Worm (Caenorhabditis elegans) whole organism, midembryonic: Measurements from ENCODE around the gene cpna-2.

ENCODE experiments used
- T22C8.4 ChIP-seq: fragments of 200-800 bp; sonication (Bioruptor generic); IDR thresholded peaks from 2 replicates; pipeline ENCODE4 v1.3.6; 2022; ENCODE audit warnings: missing genetic modification characterization, missing compliant biosample characterization
- cog-1 ChIP-seq: sonication (generic microtip); optimal IDR thresholded peaks from 2 replicates; lab custom pipeline; 2016; ENCODE audit warnings: missing genetic modification characterization, missing compliant biosample characterization
- flt-1 ChIP-seq: fragments of 200-800 bp; sonication (Bioruptor generic); IDR thresholded peaks from 2 replicates; pipeline ENCODE4 v1.3.6; 2022; ENCODE audit warnings: missing genetic modification characterization, missing compliant biosample characterization
- klf-2 ChIP-seq: fragments of 200-800 bp; sonication (Bioruptor generic); conservative IDR thresholded peaks from 2 replicates; pipeline ENCODE4 v1.3.6; 2022; ENCODE audit warnings: missing genetic modification reagents, missing genetic modification characterization, missing compliant biosample characterization
- med-1 ChIP-seq: sonication (generic microtip); optimal IDR thresholded peaks from 2 replicates; lab custom pipeline; 2017; ENCODE audit warnings: missing genetic modification characterization, mild to moderate bottlenecking, missing compliant biosample characterization, antibody characterized with exemption, missing genetic modification reagents; ENCODE audit not compliant: insufficient read depth
- ref-1 ChIP-seq: fragments of 200-800 bp; sonication (Bioruptor generic); conservative IDR thresholded peaks from 2 replicates; pipeline ENCODE4 v1.3.6; 2022; ENCODE audit warnings: missing genetic modification reagents, missing genetic modification characterization, missing compliant biosample characterization
- tab-1 ChIP-seq: fragments of 200-800 bp; sonication (Bioruptor generic); IDR thresholded peaks from 2 replicates; pipeline ENCODE4 v1.3.6; 2022; ENCODE audit warnings: missing genetic modification characterization, missing compliant biosample characterization
- ztf-23 ChIP-seq: fragments of 200-800 bp; sonication (Bioruptor generic); IDR thresholded peaks from 2 replicates; pipeline ENCODE4 v1.3.6; 2022; ENCODE audit warnings: missing genetic modification reagents, missing genetic modification characterization, missing compliant biosample characterization
- ztf-29 ChIP-seq: fragments of 200-800 bp; sonication (Bioruptor generic); IDR thresholded peaks from 2 replicates; pipeline ENCODE4 v1.3.6; 2022; ENCODE audit warnings: missing genetic modification reagents, missing genetic modification characterization, missing compliant biosample characterization

cpna-2 gene

DNA sequence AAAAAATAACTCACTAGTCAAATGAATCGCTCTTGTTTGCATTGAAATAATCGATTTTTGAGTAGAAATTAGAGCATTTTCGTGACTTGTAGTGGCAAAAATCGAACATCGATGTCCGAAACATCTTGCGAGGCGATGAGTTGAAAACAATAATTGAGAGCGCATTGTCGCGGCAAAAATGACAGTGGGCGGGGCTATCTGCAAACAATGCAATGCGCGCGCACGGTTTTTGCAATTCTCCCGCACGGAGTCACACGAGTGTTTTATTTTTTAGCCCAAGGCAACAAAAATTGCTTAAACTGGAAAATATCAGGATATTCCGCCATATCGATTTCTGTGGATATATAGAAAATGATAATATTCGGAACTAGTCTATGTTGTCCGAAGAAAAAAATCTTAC lies 16.2 kb upstream of the cpna-2 start, which contains the start of gene B0495.9:
Gene B0495.9, minus strand, starts transcription at position 171 of the 400 bp plus-strand sequence.
- peak; percentile 97 for TF ChIP-seq med-1 (GFP tag; lab: Kevin White, UChicago)
- peak; percentile 58; the same call in 1 of the 2 replicates for TF ChIP-seq ref-1
- peak; percentile 76 for TF ChIP-seq cog-1 (tag; lab: Kevin White, UChicago)
- TF ChIP-seq ztf-23 (GFP tag; lab: Robert Waterston, UW) = peak; percentile 93
- TF ChIP-seq klf-2 = peak; percentile 88
- peak; percentile 91 for TF ChIP-seq tab-1
- TF ChIP-seq T22C8.4 (GFP tag; lab: Robert Waterston, UW) = peak; percentile 77
- TF ChIP-seq ztf-29 (GFP tag; lab: Robert Waterston, UW) = peak; percentile 79
- peak; percentile 95 for TF ChIP-seq flt-1 (GFP tag; lab: Robert Waterston, UW)

DNA sequence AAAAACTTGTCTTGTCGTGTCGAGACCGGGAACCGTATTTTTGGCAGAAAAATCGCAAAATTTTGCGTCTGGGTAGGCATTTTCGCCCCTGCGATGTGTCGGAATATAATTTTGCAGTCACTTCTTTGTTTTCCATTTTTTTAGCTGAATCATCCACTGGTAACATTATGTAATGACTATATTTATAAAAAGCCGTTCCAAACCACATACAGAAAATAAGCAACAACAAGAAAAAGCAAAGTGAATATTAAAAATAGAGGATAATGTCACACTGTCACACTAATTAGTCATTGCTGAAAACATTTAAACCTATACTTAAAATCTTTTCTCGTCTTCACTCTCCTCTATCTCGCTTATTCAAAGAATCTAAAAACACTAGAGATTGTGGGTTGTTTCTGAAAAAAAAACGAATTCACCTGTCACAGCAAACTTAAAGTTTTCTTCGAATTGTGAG lies 15.4 kb upstream of the cpna-2 start, which contains the start of gene sre-1:
Gene sre-1, plus strand, starts transcription at position 404 of the 454 bp plus-strand sequence.
- TF ChIP-seq cog-1 (tag; lab: Kevin White, UChicago) (no peak), klf-2 (no peak), ztf-23 (GFP tag; lab: Robert Waterston, UW) (no peak), tab-1 (no peak), flt-1 (GFP tag; lab: Robert Waterston, UW) (no peak), T22C8.4 (GFP tag; lab: Robert Waterston, UW) (no peak), med-1 (GFP tag; lab: Kevin White, UChicago) (no peak), ztf-29 (GFP tag; lab: Robert Waterston, UW) (no peak), ref-1 (no peak)

DNA sequence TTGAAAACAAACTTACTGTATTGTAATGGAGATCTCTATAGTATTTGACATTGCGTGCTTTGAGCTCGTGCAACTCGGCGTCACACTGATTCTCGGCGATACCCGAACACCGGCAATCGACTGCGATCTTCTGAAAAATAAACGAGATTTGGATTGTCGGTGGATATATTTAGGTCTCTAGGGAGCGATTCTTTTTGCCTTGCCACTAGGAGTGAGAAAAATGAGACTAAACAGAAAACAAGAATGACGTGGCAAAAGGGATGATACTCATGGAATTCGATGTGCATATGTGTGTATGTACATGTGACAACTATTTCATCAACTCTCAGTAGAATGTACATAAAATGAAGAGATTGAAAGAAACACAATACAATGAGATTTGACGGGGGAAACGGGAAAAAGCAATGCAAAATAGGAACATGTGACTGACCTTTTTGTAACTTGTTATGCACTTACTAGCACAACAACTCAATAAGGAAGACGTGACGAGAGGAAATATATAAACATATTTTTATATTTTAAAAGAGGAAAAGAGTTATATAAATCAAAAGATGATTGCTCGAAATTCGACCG lies 10.0 kb upstream of the cpna-2 start:
- TF ChIP-seq cog-1 (tag; lab: Kevin White, UChicago) = no peak

DNA sequence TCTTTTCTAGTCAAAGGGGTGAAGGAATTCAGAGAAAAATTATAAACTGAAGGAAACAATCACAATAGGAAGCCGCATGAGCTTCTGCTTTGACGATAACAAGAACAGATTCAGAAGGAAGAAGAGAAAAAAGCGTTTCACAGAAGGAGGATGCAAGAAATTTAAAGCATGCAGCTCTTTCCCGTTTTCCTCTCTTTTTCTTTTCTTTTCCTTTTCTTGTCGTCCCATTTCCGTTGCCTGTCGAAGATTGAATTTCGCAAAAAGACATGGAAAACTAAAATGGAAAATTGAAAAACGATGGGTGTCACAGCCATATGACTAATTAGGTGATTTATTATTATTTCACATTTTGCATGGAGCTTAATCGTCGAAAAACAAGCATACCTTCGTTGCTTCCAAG lies 8.6 kb upstream of the cpna-2 start:
- no peak for TF ChIP-seq klf-2
- TF ChIP-seq cog-1 (tag; lab: Kevin White, UChicago) = no peak
- TF ChIP-seq ztf-29 (GFP tag; lab: Robert Waterston, UW) = no peak

DNA sequence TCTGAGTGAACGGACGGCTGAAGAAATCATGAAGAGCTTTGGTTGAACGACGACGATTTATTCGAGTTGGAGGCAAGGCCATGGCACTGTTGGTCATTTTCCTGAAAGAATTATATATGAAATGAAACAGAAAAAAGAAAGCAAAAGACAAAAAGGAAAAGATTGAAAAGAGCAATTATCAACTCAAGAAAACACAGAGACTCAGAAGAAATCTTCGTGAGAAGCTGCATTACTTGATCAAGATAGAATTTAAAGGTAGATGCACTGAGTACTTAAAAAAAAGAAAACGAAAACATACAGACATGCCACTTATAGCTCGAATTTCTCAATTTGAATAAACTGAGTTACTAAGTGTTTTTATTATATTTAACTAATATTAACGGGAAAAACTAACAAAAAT lies 6.2 kb upstream of the cpna-2 start, which contains the start of gene cpna-5:
Gene cpna-5, minus strand, starts transcription at position 101 of the 400 bp plus-strand sequence.
- TF ChIP-seq cog-1 (tag; lab: Kevin White, UChicago) (no peak), ref-1 (no peak), med-1 (GFP tag; lab: Kevin White, UChicago) (no peak), flt-1 (GFP tag; lab: Robert Waterston, UW) (no peak), T22C8.4 (GFP tag; lab: Robert Waterston, UW) (no peak), tab-1 (no peak)

DNA sequence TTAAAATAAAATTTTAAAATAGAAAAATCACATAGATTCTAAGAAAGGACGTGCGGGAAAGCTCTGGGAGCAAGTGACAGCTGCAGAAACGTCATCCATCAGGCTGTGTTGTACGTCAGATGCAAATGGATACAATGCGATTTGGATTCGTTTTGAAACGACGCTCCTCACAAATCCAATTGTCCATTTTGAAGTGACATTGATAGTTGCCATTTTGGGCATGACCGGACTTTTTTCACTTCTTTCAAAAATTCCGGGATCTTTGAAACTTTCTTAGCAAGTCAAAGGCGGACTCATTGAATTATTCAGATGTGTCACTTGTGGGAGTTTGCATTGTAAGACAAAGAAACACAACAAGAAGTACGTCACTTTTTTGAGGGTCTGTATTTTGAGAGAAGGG lies 5.7 kb upstream of the cpna-2 start:
- TF ChIP-seq cog-1 (tag; lab: Kevin White, UChicago) = no peak
- TF ChIP-seq med-1 (GFP tag; lab: Kevin White, UChicago) = no peak
- no peak for TF ChIP-seq ztf-29 (GFP tag; lab: Robert Waterston, UW)
- TF ChIP-seq ztf-23 (GFP tag; lab: Robert Waterston, UW) = no peak
- TF ChIP-seq tab-1 = no peak
- TF ChIP-seq klf-2 = no peak
- no peak for TF ChIP-seq T22C8.4 (GFP tag; lab: Robert Waterston, UW)
- no peak for TF ChIP-seq flt-1 (GFP tag; lab: Robert Waterston, UW)
- TF ChIP-seq ref-1 = no peak

DNA sequence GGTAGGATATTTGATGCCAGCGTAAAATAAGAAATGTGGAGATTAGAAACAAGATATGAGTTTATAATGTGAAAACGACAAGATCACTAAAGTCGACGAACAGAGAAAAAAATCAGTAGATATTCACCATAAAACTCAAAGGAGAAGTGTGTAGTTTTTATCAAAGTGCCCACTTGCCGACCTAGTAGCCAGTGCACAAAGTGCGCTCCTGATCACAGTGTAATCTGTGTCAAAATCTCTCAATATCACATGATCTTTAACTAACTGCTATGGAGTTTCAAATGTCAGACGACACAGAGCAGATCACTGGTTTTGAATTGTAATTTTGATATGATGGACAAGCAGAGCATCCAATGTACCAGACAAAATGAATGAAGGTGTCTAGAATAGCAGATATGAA lies 4.2 kb upstream of the cpna-2 start:
- TF ChIP-seq klf-2 (no peak), ztf-29 (GFP tag; lab: Robert Waterston, UW) (no peak), flt-1 (GFP tag; lab: Robert Waterston, UW) (no peak), T22C8.4 (GFP tag; lab: Robert Waterston, UW) (no peak), cog-1 (tag; lab: Kevin White, UChicago) (no peak), tab-1 (no peak), ref-1 (no peak), ztf-23 (GFP tag; lab: Robert Waterston, UW) (no peak), med-1 (GFP tag; lab: Kevin White, UChicago) (no peak)

DNA sequence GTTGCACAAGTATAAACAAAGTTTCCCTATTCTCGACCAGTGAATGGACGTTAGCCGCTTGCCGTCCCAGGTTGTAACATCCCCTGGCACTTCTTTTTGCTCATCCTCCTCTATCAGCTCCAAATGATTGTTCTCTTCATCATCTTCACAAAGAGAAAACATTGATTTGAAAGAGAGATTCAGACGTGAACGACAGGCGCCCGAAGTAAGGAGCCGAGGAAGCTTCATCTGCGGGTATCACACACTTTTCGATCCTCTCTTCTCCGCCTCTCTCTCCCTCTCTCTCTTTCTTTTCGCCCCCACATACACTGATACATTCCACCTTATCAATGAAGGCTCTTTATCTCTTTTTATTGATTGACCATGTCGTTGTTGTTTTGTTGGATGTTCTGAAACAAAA lies 1.9 kb upstream of the cpna-2 start:
- no peak for TF ChIP-seq ztf-23 (GFP tag; lab: Robert Waterston, UW)
- no peak for TF ChIP-seq flt-1 (GFP tag; lab: Robert Waterston, UW)
- TF ChIP-seq cog-1 (tag; lab: Kevin White, UChicago) = no peak
- no peak for TF ChIP-seq T22C8.4 (GFP tag; lab: Robert Waterston, UW)
- TF ChIP-seq klf-2 = no peak
- TF ChIP-seq ztf-29 (GFP tag; lab: Robert Waterston, UW) = no peak
- no peak for TF ChIP-seq med-1 (GFP tag; lab: Kevin White, UChicago)
- no peak for TF ChIP-seq ref-1
- no peak for TF ChIP-seq tab-1

DNA sequence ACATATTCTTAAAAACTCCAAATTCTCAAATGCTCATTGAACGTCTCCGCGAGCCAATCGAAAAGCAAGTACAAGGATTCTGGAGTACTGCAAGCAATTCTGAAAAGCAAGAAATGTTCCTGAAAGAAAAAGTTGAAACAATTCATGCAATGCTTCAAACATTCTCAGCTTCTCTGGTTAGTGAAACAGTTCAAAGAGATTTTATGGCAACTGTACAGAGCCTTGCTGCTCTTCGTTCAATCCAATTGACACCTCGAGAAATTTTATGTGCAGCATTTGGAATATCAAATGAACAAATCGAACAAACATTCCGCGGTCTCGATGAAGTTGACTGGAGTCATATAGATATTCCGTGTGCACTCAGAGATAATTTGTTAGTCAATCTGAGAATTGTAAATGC lies 12.0 kb downstream of the cpna-2 start:
- TF ChIP-seq klf-2 = no peak
- TF ChIP-seq ztf-29 (GFP tag; lab: Robert Waterston, UW) = no peak
- no peak for TF ChIP-seq ref-1
- no peak for TF ChIP-seq cog-1 (tag; lab: Kevin White, UChicago)
- no peak for TF ChIP-seq med-1 (GFP tag; lab: Kevin White, UChicago)

DNA sequence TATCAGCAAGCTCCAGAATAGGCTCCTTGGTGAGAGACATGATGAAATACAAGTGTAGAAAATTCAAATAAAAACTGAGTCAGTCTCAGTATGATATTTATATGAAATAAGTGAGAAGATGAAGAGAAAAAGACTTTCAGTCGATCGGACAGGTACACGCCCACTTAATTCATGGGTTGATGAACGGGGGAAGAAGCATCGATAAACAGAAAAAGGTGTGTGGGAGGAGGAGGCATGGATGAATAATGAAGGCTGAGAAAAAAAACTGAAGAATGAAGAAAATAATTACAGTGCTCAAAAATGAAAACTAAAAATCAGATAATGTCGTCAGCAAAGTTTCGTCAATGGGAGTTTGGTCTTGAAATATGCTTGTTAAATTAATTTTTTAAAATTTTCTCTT lies 28.8 kb downstream of the cpna-2 start, which contains the start of gene trx-1:
Gene trx-1, minus strand, starts transcription at position 101 of the 400 bp plus-strand sequence.
- TF ChIP-seq med-1 (GFP tag; lab: Kevin White, UChicago) (no peak), klf-2 (no peak)
